Worm (Caenorhabditis elegans): ENCODE results near the gene F21D5.3.

The F21D5.3 gene

DNA sequence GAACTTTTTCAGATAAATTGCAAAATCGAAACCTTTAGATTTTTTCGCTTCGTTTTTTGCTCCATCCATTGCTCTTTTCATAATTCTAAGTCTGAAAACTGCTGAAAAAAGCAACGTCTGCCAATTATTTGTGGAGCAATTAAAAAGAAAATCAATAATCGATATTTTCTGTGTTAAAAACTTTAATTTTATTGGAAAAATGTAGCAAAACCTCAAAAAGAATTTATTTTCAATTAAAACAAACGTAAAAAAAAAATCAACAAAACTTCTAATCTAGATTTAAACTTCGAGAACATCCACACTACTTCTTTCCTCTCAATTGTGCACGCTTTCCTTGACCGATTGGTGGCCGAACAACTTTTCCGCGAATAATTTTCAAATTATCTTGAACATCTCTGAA lies 8.7 kb downstream of the F21D5.3 start, which contains the start of gene F21D5.5:
Gene F21D5.5, minus strand, starts transcription at position 101 of the 400 bp plus-strand sequence.
- no peak for TF ChIP-seq K09A11.1 (tag; optimal IDR thresholded peaks at IDR 0.05; ENCODE audit: insufficient read depth)
- no peak for TF ChIP-seq lin-11 (tag; optimal IDR thresholded peaks at IDR 0.05)
- no peak for TF ChIP-seq hlh-15 (tag; optimal IDR thresholded peaks at IDR 0.05)
- no peak for TF ChIP-seq sox-2 (GFP tag; IDR thresholded peaks at IDR 0.05)
- no peak for TF ChIP-seq ttx-3 (tag; optimal IDR thresholded peaks at IDR 0.05)
- TF ChIP-seq ceh-31 (tag; optimal IDR thresholded peaks at IDR 0.05) = no peak
- TF ChIP-seq ceh-14 (tag; optimal IDR thresholded peaks at IDR 0.05) = no peak
- TF ChIP-seq unc-3 (GFP tag; conservative IDR thresholded peaks at IDR 0.05) = no peak
- TF ChIP-seq unc-3 (tag; optimal IDR thresholded peaks at IDR 0.05) = no peak
- no peak for TF ChIP-seq elt-2 (tag; optimal IDR thresholded peaks at IDR 0.05)
- no peak for TF ChIP-seq pax-1 (tag; optimal IDR thresholded peaks at IDR 0.05)
- no peak for TF ChIP-seq ama-1 (optimal IDR thresholded peaks at IDR 0.05)
- TF ChIP-seq ztf-16 (tag; optimal IDR thresholded peaks at IDR 0.05) = no peak
- TF ChIP-seq hlh-8 (tag; optimal IDR thresholded peaks at IDR 0.05) = no peak
- no peak for TF ChIP-seq pag-3 (tag; optimal IDR thresholded peaks at IDR 0.05; ENCODE audit: borderline replicate concordance)
- no peak for TF ChIP-seq ceh-19 (GFP tag; optimal IDR thresholded peaks at IDR 0.05)
- no peak for TF ChIP-seq pha-2 (tag; optimal IDR thresholded peaks at IDR 0.05)
- TF ChIP-seq ref-2 (tag; optimal IDR thresholded peaks at IDR 0.05) = no peak

DNA sequence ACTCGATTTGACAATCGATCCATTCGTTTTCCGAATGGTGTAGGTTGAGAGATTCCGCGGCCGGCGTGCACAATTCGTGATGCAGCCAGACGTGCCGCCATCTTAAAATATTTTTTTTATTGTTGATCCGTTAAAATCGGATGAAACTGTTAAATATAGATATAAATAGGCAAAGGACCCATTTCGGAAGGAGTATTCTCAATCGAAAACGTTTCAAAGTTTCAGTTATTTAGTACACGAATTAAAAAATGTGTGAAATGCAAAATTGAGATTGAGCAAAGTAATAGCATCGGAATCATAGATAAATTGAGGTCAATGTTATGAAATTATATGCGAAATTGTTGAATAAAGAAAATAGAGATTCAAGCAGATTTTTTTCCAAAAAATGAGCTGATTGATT lies 9.3 kb downstream of the F21D5.3 start, which contains the start of gene mrps-33:
Gene mrps-33, minus strand, starts transcription at position 101 of the 400 bp plus-strand sequence.
- TF ChIP-seq fkh-6 (tag; optimal IDR thresholded peaks at IDR 0.05) = no peak
- TF ChIP-seq K02D7.2 (tag; optimal IDR thresholded peaks at IDR 0.05) = no peak
- TF ChIP-seq T23F11.4 (GFP tag; optimal IDR thresholded peaks at IDR 0.05) = no peak
- TF ChIP-seq unc-55 (GFP tag; optimal IDR thresholded peaks at IDR 0.05) = no peak
- TF ChIP-seq mec-3 (tag; optimal IDR thresholded peaks at IDR 0.05; ENCODE audit: borderline replicate concordance) = no peak
- TF ChIP-seq elt-4 (tag; optimal IDR thresholded peaks at IDR 0.05) = no peak
- no peak for TF ChIP-seq ahr-1 (tag; optimal IDR thresholded peaks at IDR 0.05)
- TF ChIP-seq unc-86 (tag; optimal IDR thresholded peaks at IDR 0.05) = no peak
- TF ChIP-seq tbx-2 (tag; optimal IDR thresholded peaks at IDR 0.05) = no peak
- TF ChIP-seq dmd-4 (tag; optimal IDR thresholded peaks at IDR 0.05; ENCODE audit: borderline replicate concordance) = no peak
- TF ChIP-seq syd-9 (tag; optimal IDR thresholded peaks at IDR 0.05) = no peak

DNA sequence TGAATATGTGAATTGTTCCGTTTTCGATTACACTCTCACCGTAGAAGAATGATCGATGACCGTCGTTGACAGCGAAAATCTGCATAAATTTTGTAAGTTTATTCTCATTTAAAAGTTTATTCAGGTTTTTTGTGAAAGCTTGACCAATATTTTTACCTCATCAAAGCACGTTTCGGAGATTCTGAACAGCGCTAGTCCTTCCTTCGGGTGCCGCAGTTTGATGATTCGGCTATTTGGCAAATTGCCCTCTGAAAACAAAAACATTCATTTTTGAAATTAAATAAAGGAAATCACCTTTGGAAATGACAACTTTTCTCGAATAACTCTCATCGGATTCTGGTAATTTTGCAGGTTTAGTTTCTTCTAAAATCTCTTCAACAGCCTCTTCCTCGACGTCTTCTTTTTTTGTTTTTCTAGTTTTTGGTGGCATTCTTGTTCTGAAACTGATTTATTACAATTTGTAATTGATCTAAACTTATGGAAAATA lies 10.4 kb downstream of the F21D5.3 start, which contains the start of gene F21D5.6:
Gene F21D5.6, minus strand, starts transcription at position 437 of the 487 bp plus-strand sequence.
- TF ChIP-seq fkh-10 (GFP tag; optimal IDR thresholded peaks at IDR 0.05) (no peak), lin-11 (tag; optimal IDR thresholded peaks at IDR 0.05) (no peak), C08G9.2 (tag; optimal IDR thresholded peaks at IDR 0.05) (no peak), pha-4 (tag; optimal IDR thresholded peaks at IDR 0.05) (no peak), elt-4 (tag; optimal IDR thresholded peaks at IDR 0.05) (no peak), dve-1 (tag; optimal IDR thresholded peaks at IDR 0.05) (no peak), eyg-1 (tag; optimal IDR thresholded peaks at IDR 0.05) (no peak), mec-3 (tag; optimal IDR thresholded peaks at IDR 0.05; ENCODE audit: borderline replicate concordance) (no peak), nhr-232 (tag; optimal IDR thresholded peaks at IDR 0.05) (no peak), tbx-7 (tag; optimal IDR thresholded peaks at IDR 0.05) (no peak), ceh-30 (tag; optimal IDR thresholded peaks at IDR 0.05) (no peak), T23F11.4 (GFP tag; optimal IDR thresholded peaks at IDR 0.05) (no peak), syd-9 (tag; optimal IDR thresholded peaks at IDR 0.05) (no peak), hlh-13 (GFP tag; optimal IDR thresholded peaks at IDR 0.05) (no peak), ceh-34 (tag; optimal IDR thresholded peaks at IDR 0.05) (no peak), ceh-24 (tag; optimal IDR thresholded peaks at IDR 0.05) (no peak), zip-5 (tag; optimal IDR thresholded peaks at IDR 0.05) (no peak)
